Worm (Caenorhabditis elegans): ENCODE results near the gene lron-5.

- TF ChIP-seq ref-1 (GFP tag; conservative IDR thresholded peaks at IDR 0.05) (no peak), flt-1 (GFP tag; IDR thresholded peaks at IDR 0.05) (no peak), med-1 (GFP tag; optimal IDR thresholded peaks at IDR 0.05; ENCODE audit: insufficient read depth) (no peak), tab-1 (GFP tag; IDR thresholded peaks at IDR 0.05) (no peak)
Observed at ce11 chrIII:4656415-4656814, 33.6 kb downstream of the lron-5 start.
